Fruit fly (Drosophila melanogaster): ENCODE data around the gene CG3987.

Gene CG3987

DNA sequence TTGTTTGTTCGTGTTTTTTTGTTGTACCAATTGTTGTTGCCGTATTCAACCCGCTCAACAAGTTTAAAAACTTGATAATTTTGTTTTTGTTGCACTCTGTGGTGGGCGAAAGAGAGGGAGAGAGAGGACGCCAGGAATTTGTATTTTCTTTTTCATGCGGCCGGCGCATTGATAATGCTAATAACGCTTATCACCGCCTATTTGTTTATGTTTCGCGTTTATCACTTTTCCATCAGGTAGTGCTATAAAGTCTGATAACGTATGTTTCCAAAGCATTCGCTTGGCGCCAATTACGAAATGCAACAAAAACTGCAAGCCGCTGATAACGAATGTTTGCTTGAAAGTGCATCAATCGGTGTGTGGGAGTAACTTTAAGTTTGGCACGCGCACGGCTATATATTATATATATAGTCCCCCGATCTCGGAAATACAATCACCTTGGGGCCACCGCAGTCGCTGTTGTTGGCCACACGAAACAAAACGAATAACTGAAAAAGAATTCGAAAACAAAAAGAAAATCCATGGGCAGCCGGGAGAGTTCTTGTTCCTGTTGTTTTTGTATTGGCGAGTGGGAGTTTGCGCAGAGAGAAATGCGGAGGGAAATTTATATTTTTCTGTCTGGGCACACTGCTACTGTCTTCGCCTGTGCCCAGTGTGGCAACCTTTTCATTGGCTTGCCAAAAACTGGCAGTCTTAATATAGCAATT is 7.4 kb downstream of the CG3987 start, which contains the start of gene Glys (continued):
- TF ChIP-seq HHEX (GFP tag; optimal IDR thresholded peaks at IDR 0.05) (no peak), CG6272 (GFP tag; IDR thresholded peaks at IDR 0.05) (no peak), Sox102F (GFP tag; optimal IDR thresholded peaks at IDR 0.05) (no peak), Nf-YB (GFP tag; optimal IDR thresholded peaks at IDR 0.05) (no peak), ci (GFP tag; IDR thresholded peaks at IDR 0.05) (peak; percentile 21; the same call in 1 of the 3 replicates), bcd (GFP tag; optimal IDR thresholded peaks at IDR 0.05) (no peak), Dp (GFP tag; optimal IDR thresholded peaks at IDR 0.05) (no peak), CG2875 (GFP tag; optimal IDR thresholded peaks at IDR 0.05) (no peak), Tbp (GFP tag; optimal IDR thresholded peaks at IDR 0.05) (no peak), eyg (GFP tag; optimal IDR thresholded peaks at IDR 0.05) (no peak), z (GFP tag; IDR thresholded peaks at IDR 0.05) (no peak), CG7556 (GFP tag; optimal IDR thresholded peaks at IDR 0.05) (no peak), NC2β (GFP tag; optimal IDR thresholded peaks at IDR 0.05) (peak; percentile 7), jing (GFP tag; optimal IDR thresholded peaks at IDR 0.05) (no peak), chm (GFP tag; IDR thresholded peaks at IDR 0.05) (no peak), CG2129 (GFP tag; IDR thresholded peaks at IDR 0.05; ENCODE audit: partially characterized antibody) (no peak), unpg (GFP tag; optimal IDR thresholded peaks at IDR 0.05) (no peak), CG7786 (GFP tag; optimal IDR thresholded peaks at IDR 0.05) (no peak), Mad (GFP tag; optimal IDR thresholded peaks at IDR 0.05) (peak; percentile 32), dmrt99B (tag; optimal IDR thresholded peaks at IDR 0.05) (no peak), gsb-n (tag; optimal IDR thresholded peaks at IDR 0.05) (no peak), tgo (GFP tag; IDR thresholded peaks at IDR 0.05) (no peak), CG8388 (GFP tag; optimal IDR thresholded peaks at IDR 0.05) (no peak), mirr (GFP tag; optimal IDR thresholded peaks at IDR 0.05) (no peak), CG2712 (tag; optimal IDR thresholded peaks at IDR 0.05) (no peak), odd (GFP tag; optimal IDR thresholded peaks at IDR 0.05) (no peak), Ssrp (tag; optimal IDR thresholded peaks at IDR 0.05) (no peak), zen (tag; optimal IDR thresholded peaks at IDR 0.05) (no peak), ac (GFP tag; optimal IDR thresholded peaks at IDR 0.05) (no peak), tin (GFP tag; optimal IDR thresholded peaks at IDR 0.05) (no peak), shn (GFP tag; optimal IDR thresholded peaks at IDR 0.05) (no peak), Xbp1 (GFP tag; optimal IDR thresholded peaks at IDR 0.05) (peak; percentile 20), CG9609 (GFP tag; optimal IDR thresholded peaks at IDR 0.05) (no peak), CG34224 (GFP tag; IDR thresholded peaks at IDR 0.05; ENCODE audit: partially characterized antibody) (0 out of 3 replicates have a peak, but pooled peaks have one; percentile 4), ato (GFP tag; IDR thresholded peaks at IDR 0.05; ENCODE audit: partially characterized antibody) (0 out of 2 replicates have a peak, but pooled peaks have one; percentile 23), trh (GFP tag; optimal IDR thresholded peaks at IDR 0.05) (no peak), ranshi (GFP tag; IDR thresholded peaks at IDR 0.05) (no peak; the same call in 1 of the 2 replicates), Eip74EF (GFP tag; optimal IDR thresholded peaks at IDR 0.05) (no peak), sens (GFP tag) (peak; percentile 76), lov (optimal IDR thresholded peaks at IDR 0.05) (no peak), lov (GFP tag; IDR thresholded peaks at IDR 0.05) (0 out of 3 replicates have a peak, but pooled peaks have one; percentile 6), CG2116 (GFP tag; optimal IDR thresholded peaks at IDR 0.05) (peak; percentile 14), CG10431 (GFP tag; optimal IDR thresholded peaks at IDR 0.05) (peak; percentile 4), corto (GFP tag; optimal IDR thresholded peaks at IDR 0.05) (no peak), Rx (GFP tag; IDR thresholded peaks at IDR 0.05) (no peak), Dbx (GFP tag; IDR thresholded peaks at IDR 0.05) (no peak), BtbVII (GFP tag; optimal IDR thresholded peaks at IDR 0.05) (peak; percentile 51), cad (GFP tag; optimal IDR thresholded peaks at IDR 0.05) (no peak), peb (GFP tag; IDR thresholded peaks at IDR 0.05) (no peak), CG8290 (GFP tag; optimal IDR thresholded peaks at IDR 0.05) (no peak), CG8290 (tag; optimal IDR thresholded peaks at IDR 0.05) (no peak)

Data from whole organism, embryonic.